Worm (Caenorhabditis elegans): Measurements from ENCODE around the gene cyn-16.
A peak's percentile ranks its signal among the peaks of the same experiment; 100 is the strongest.

Gene cyn-16

DNA sequence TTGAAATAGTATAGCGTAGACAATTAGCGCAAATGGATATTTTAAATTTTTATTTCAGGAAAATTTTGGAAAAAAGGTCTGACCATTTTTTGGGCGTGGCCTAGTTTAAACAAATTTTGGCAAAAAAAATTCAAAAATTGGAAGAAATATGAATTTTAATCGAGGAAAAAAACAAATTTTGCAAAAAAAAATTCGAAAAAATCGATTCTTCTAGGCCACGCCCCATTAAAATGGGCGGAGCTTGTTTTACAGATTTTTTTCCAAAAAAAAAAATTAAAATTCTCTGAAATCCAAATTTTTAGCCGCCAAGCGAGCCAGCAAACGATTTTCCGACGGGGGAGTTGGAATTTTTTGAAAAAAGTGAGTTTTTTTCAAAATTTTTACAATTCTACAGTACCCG is 12.7 kb upstream of the cyn-16 start, which contains the start of gene nadk-2:
nadk-2 (plus strand) TSS at position 301 of the 400 bp plus-strand sequence.
- TF ChIP-seq klf-2 (GFP tag; conservative IDR thresholded peaks at IDR 0.05) (no peak), ztf-29 (GFP tag; IDR thresholded peaks at IDR 0.05) (no peak), tab-1 (GFP tag; IDR thresholded peaks at IDR 0.05) (no peak)

DNA sequence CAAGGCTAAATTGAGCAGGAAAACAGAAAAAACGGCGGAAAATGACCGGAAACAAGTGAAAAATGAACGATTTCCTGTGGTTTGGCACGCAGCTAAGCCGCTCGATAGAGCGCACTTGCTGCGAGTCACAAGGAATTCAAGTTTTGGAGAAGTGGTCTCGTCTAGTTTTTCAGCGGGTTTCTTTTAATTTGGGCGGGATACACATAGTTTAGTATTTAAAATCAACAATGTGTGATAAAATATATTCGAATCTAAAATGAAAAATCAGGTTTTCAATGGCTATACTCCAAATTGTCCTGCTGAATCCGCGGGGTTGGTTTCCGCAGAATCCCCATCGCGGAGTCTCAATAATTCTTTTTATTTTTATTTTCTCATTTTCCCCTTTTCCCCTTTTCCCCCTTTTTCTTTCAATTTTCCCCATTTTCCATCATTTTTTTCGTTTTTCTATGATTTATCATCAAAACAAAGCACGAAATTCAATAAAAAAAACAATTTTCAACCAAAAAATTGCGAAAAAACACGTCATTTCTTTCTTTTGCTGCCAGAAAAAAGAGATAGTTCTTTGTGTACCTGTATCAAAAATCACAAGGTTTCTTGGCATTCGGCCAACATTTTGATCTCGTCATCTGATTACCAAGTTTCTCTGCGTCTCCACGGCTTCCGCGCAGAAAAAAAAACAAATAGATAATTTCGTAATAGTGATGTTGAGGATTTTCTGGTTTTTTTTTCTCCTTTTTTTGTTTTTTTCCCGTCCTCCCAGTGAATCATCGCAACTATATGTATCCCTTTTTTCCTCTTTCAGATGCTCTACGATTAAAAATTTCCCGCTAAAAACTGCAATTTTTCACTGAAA is 5.8 kb upstream of the cyn-16 start, which contains the start of gene ippk-1:
ippk-1 (plus strand) TSS at position 803 of the 853 bp plus-strand sequence.
- TF ChIP-seq flt-1 (GFP tag; IDR thresholded peaks at IDR 0.05) = no peak; the same call in none of the 2 replicates
- no peak for TF ChIP-seq tab-1 (GFP tag; IDR thresholded peaks at IDR 0.05)
- peak; percentile 78 for TF ChIP-seq cog-1 (tag; optimal IDR thresholded peaks at IDR 0.05)
- peak; percentile 72 for TF ChIP-seq klf-2 (GFP tag; conservative IDR thresholded peaks at IDR 0.05)
- TF ChIP-seq ztf-23 (GFP tag; IDR thresholded peaks at IDR 0.05) = peak; percentile 66; the same call in 1 of the 2 replicates
- no peak for TF ChIP-seq med-1 (GFP tag; optimal IDR thresholded peaks at IDR 0.05; ENCODE audit: insufficient read depth)
- 0 out of 2 replicates have a peak, but pooled peaks have one; percentile 24 for TF ChIP-seq ref-1 (GFP tag; conservative IDR thresholded peaks at IDR 0.05)
- TF ChIP-seq T22C8.4 (GFP tag; IDR thresholded peaks at IDR 0.05) = peak; percentile 68

DNA sequence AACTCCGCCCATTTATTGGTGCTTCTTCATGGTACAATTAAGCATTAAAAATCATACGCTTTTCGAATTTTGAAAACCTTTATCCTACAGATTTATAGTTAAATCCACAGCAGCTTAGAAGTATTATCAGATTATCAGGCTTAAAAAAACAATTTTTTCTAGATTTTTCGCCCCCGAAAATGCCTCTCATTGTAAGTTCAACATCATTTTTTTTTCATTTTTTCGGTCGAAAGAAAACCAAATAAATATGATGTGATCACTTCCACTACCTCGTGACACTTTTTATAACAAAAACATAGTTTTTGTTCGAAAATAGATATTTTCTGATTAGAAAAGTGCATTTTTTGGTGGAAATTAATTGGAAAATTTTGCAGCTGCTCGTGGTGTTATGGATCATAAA is 4.6 kb upstream of the cyn-16 start:
- no peak for TF ChIP-seq ref-1 (GFP tag; conservative IDR thresholded peaks at IDR 0.05)
- TF ChIP-seq T22C8.4 (GFP tag; IDR thresholded peaks at IDR 0.05) = no peak
- no peak for TF ChIP-seq flt-1 (GFP tag; IDR thresholded peaks at IDR 0.05)
- no peak for TF ChIP-seq cog-1 (tag; optimal IDR thresholded peaks at IDR 0.05)
- TF ChIP-seq med-1 (GFP tag; optimal IDR thresholded peaks at IDR 0.05; ENCODE audit: insufficient read depth) = no peak
- TF ChIP-seq ztf-23 (GFP tag; IDR thresholded peaks at IDR 0.05) = no peak
- TF ChIP-seq klf-2 (GFP tag; conservative IDR thresholded peaks at IDR 0.05) = no peak
- no peak for TF ChIP-seq tab-1 (GFP tag; IDR thresholded peaks at IDR 0.05)
- TF ChIP-seq ztf-29 (GFP tag; IDR thresholded peaks at IDR 0.05) = no peak

DNA sequence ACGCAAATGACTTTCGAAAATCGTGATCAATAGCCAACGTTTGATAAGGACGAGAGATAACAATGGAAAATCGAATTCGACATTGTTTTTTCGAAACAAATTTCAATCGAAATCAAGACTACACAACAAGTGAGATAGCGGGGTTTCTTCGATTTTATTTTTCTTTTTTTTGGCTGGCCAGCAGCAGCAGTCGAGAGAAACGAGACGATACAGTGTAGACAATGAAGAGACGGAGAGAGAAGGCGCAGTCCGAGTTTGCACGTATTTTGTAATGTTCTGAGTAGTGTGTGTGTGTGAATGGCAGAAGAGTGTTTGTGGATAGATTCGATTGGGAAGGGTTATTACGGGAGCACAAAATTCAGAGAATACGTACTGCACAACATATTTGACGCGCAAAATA is 3.6 kb upstream of the cyn-16 start:
- TF ChIP-seq ref-1 (GFP tag; conservative IDR thresholded peaks at IDR 0.05) (no peak), T22C8.4 (GFP tag; IDR thresholded peaks at IDR 0.05) (no peak)

DNA sequence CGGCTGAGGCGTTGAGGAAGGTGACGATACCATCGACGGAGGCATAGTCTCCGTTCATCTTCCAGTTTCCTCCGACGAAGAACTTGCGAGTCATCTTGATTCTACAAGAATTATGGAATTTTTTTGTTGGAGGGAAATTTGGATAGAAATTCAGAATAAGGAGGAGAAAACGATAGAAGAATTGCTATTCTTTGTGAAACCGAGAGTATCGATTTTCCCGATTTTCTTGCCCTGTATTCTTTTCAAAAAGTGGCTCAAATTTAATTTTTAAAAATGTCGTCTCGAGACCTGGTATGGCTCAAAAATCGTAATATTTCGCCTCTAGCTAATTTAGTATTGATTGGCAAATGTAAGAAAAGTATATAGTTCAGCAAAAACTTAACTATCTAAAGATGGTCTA is 2.5 kb upstream of the cyn-16 start, which contains the start of gene tpi-1:
tpi-1 (minus strand) TSS at position 101 of the 400 bp plus-strand sequence.
- no peak for TF ChIP-seq ztf-29 (GFP tag; IDR thresholded peaks at IDR 0.05)

DNA sequence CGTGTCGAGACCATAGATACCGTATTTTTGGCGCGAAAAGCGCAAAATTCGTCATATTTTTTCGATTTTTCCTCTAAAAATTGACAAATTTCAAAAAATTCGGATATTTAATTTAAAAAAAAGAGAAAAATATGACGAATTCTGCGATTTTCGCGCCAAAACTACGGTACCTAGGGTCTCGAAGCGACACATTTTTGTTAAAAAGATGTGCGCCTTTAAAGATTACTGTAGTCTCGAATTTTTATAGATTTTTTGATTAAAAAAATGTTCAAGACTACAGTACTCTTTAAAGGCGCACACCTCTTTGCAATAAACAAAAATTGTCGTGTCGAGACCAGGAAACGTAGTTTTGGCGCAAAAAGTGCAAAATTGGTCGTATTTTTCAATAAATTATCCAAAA is 467 bp downstream of the cyn-16 start:
- no peak for TF ChIP-seq cog-1 (tag; optimal IDR thresholded peaks at IDR 0.05)
- TF ChIP-seq ztf-29 (GFP tag; IDR thresholded peaks at IDR 0.05) = no peak
- TF ChIP-seq klf-2 (GFP tag; conservative IDR thresholded peaks at IDR 0.05) = no peak
- TF ChIP-seq T22C8.4 (GFP tag; IDR thresholded peaks at IDR 0.05) = no peak
- no peak for TF ChIP-seq ztf-23 (GFP tag; IDR thresholded peaks at IDR 0.05)
- TF ChIP-seq tab-1 (GFP tag; IDR thresholded peaks at IDR 0.05) = no peak
- no peak for TF ChIP-seq ref-1 (GFP tag; conservative IDR thresholded peaks at IDR 0.05)
- no peak for TF ChIP-seq flt-1 (GFP tag; IDR thresholded peaks at IDR 0.05)
- no peak for TF ChIP-seq med-1 (GFP tag; optimal IDR thresholded peaks at IDR 0.05; ENCODE audit: insufficient read depth)

DNA sequence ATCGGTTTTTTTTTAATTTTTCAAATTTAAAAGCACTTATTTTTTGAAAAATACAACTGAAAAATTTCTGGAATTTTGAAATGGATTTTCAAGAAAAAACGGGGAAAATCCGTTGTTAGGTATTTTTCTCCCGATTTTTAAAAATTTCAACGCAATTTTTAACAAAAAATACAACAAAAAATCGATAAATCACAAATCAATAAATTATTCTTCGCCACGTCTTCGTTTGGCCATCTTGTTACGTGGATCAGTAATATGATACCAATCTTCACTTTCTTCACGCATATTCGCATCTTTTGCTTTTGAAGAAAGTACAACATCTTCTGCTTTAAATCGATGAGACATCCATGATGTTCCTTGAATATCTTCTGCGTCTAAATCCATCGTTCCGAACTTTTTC is 7.8 kb downstream of the cyn-16 start:
- 0 out of 2 replicates have a peak, but pooled peaks have one; percentile 17 for TF ChIP-seq T22C8.4 (GFP tag; IDR thresholded peaks at IDR 0.05)
- TF ChIP-seq cog-1 (tag; optimal IDR thresholded peaks at IDR 0.05) = no peak
- no peak for TF ChIP-seq ref-1 (GFP tag; conservative IDR thresholded peaks at IDR 0.05)

DNA sequence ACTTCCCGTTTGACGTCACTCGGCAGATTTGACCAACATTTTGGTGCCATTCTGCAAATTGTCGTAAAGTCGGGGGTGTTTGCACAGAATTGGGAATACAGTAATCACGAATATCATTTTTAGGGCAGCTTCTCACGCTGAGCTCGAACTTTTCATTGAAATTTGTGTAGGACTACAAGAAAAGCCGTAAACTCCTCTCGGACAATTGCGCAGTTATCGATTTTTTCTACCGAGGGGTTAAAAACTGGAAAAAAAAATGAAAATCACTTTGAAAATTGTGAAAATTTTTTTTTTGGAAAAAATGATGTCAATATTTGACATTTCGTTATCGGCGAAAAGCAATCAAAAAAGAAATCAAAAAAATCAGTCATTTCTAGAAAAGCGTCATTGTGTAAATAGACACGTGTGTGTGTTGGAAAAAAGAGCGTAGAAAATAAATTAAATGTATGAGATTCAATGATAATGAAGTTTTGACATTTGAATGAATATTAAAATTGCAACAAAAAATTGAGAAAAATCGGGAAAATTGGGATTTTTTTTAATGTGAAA is 8.8 kb downstream of the cyn-16 start, which contains the start of gene Y17G7B.8:
Y17G7B.8 (minus strand) TSS at position 51 of the 549 bp plus-strand sequence.
- TF ChIP-seq ztf-23 (GFP tag; IDR thresholded peaks at IDR 0.05) (no peak), ztf-29 (GFP tag; IDR thresholded peaks at IDR 0.05) (no peak), T22C8.4 (GFP tag; IDR thresholded peaks at IDR 0.05) (no peak), tab-1 (GFP tag; IDR thresholded peaks at IDR 0.05) (no peak), med-1 (GFP tag; optimal IDR thresholded peaks at IDR 0.05; ENCODE audit: insufficient read depth) (no peak), klf-2 (GFP tag; conservative IDR thresholded peaks at IDR 0.05) (no peak), flt-1 (GFP tag; IDR thresholded peaks at IDR 0.05) (no peak), ref-1 (GFP tag; conservative IDR thresholded peaks at IDR 0.05) (no peak), cog-1 (tag; optimal IDR thresholded peaks at IDR 0.05) (no peak)

DNA sequence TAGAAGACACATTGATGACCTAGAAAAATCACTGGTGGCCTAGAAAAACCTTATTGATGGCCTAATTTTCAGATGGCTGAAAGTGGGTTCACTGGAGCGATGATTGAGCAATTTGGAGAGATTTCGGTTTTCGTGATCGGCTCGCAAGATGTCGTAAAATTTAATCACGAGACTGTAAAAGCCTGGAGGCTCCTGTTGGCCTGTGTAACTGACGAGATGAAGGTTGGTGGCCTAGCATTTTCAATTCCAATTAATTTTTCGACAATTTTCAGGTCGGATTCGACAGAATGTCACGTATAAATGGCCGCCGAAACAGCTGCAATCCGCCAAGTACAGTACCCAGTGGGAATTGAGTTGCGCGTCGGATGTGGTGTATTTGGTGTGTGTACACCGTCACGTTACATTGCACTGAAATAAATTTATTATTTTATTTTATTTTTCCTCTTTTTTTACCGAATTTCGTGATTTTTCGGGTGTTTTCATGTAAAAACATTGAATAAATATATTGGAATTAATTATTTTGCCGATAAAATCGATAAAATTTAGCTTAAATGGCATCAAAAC is 13.1 kb downstream of the cyn-16 start, which contains the start of gene Y17G7B.12:
Y17G7B.12 (plus strand) TSS at position 547 of the 564 bp plus-strand sequence.
- no peak for TF ChIP-seq cog-1 (tag; optimal IDR thresholded peaks at IDR 0.05)
- no peak for TF ChIP-seq ref-1 (GFP tag; conservative IDR thresholded peaks at IDR 0.05)
- no peak for TF ChIP-seq ztf-29 (GFP tag; IDR thresholded peaks at IDR 0.05)
- TF ChIP-seq T22C8.4 (GFP tag; IDR thresholded peaks at IDR 0.05) = no peak
- no peak for TF ChIP-seq tab-1 (GFP tag; IDR thresholded peaks at IDR 0.05)
- TF ChIP-seq ztf-23 (GFP tag; IDR thresholded peaks at IDR 0.05) = no peak
- TF ChIP-seq med-1 (GFP tag; optimal IDR thresholded peaks at IDR 0.05; ENCODE audit: insufficient read depth) = no peak
- no peak for TF ChIP-seq flt-1 (GFP tag; IDR thresholded peaks at IDR 0.05)
- TF ChIP-seq klf-2 (GFP tag; conservative IDR thresholded peaks at IDR 0.05) = no peak

DNA sequence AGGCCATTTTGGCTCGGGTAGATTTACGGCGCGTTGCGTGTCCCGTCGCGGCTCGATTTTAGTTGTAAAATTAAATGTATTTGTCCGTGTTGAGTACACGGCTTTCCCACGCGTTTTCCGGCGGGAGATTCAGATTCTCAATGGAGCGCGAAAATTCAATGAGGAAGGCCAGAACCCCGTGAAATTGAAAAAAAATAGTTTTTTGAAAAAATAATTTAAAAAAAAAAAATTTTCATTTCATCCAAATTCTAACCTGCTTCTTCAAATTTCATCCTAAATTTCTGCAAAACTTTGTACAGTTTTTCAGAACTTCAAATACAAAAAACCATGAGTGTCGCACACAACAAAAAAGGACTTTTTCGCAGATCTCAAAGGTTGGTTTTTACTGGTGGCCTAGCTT is 27.8 kb downstream of the cyn-16 start, which contains the start of gene glb-29:
glb-29 (plus strand) TSS at position 301 of the 400 bp plus-strand sequence.
- TF ChIP-seq ztf-29 (GFP tag; IDR thresholded peaks at IDR 0.05) = no peak
- no peak for TF ChIP-seq cog-1 (tag; optimal IDR thresholded peaks at IDR 0.05)
- TF ChIP-seq tab-1 (GFP tag; IDR thresholded peaks at IDR 0.05) = no peak

All from whole organism, midembryonic.